Worm (Caenorhabditis elegans): ENCODE measurements around the gene cisd-1.

cisd-1 gene

DNA sequence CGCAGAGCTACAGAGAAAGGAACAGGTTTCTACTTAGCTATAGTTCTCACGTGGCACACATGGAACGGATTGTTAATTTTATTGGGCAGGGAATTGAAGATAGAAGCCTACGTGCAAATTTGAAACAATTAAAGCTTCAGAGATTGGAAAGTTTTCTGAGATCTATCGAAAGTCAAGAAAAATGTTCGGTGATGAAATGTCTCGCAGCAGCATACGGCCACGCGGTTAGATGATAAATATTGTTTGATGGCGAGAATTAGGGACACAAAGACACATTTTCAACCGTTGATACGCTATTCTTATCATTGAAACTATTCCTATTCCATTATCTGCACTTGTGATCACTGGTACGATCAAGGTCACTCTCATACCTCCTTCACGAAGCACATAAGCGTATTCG lies 3.1 kb upstream of the cisd-1 start:
- TF ChIP-seq skn-1 (tag; optimal IDR thresholded peaks at IDR 0.05) (peak; percentile 15), nhr-67 (tag; optimal IDR thresholded peaks at IDR 0.05) (no peak), nhr-43 (tag; optimal IDR thresholded peaks at IDR 0.05; ENCODE audit: poor library complexity, severe bottlenecking) (peak; percentile 75), fkh-2 (tag; optimal IDR thresholded peaks at IDR 0.05) (no peak), elt-3 (tag; optimal IDR thresholded peaks at IDR 0.05) (peak; percentile 24 to 86 (median 76)), ceh-82 (tag; optimal IDR thresholded peaks at IDR 0.05) (no peak), elt-2 (tag; optimal IDR thresholded peaks at IDR 0.05) (peak; percentile 77), pqm-1 (tag; optimal IDR thresholded peaks at IDR 0.05) (peak; percentile 77), pha-4 (tag; optimal IDR thresholded peaks at IDR 0.05) (peak; percentile 5), daf-12 (tag; optimal IDR thresholded peaks at IDR 0.05) (no peak), snpc-4 (tag; optimal IDR thresholded peaks at IDR 0.05) (peak; percentile 47), nhr-25 (tag; optimal IDR thresholded peaks at IDR 0.05) (peak; percentile 51), jun-1 (tag; optimal IDR thresholded peaks at IDR 0.05) (peak; percentile 46), mdl-1 (tag; optimal IDR thresholded peaks at IDR 0.05) (peak; percentile 4)

DNA sequence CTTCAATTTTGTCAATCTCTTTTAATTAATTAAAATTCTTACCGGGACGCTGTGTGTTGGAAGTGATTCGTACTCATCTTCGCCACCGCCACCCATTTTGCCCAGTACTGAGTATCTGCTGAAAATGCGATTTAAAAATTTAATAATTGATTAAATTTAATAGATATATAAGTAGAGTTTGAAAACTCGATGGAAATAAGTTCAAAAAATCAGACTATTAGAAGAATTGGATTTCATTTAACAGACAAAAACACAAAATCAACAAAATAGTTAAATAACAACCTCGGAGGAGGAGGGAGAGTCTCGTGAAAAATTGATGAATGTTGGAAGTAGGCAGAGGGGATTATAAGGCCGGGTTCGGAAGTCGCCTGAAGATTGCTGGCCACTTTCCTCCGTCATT lies 2.5 kb upstream of the cisd-1 start, which contains the start of gene mfn-1:
TSS of gene mfn-1 (minus strand) at position 101 of the 400 bp plus-strand sequence.
- TF ChIP-seq nhr-77 (tag; optimal IDR thresholded peaks at IDR 0.05) = no peak
- no peak for TF ChIP-seq pha-4 (tag; optimal IDR thresholded peaks at IDR 0.05)
- no peak for TF ChIP-seq ceh-16 (tag; optimal IDR thresholded peaks at IDR 0.05)
- no peak for TF ChIP-seq mml-1 (tag; optimal IDR thresholded peaks at IDR 0.05)
- no peak for TF ChIP-seq nhr-28 (tag; optimal IDR thresholded peaks at IDR 0.05)
- TF ChIP-seq lsy-12 (tag; optimal IDR thresholded peaks at IDR 0.05) = no peak
- TF ChIP-seq R02D3.7 (tag; optimal IDR thresholded peaks at IDR 0.05) = no peak
- TF ChIP-seq jun-1 (tag; optimal IDR thresholded peaks at IDR 0.05) = no peak
- TF ChIP-seq elt-3 (tag; optimal IDR thresholded peaks at IDR 0.05) = no peak
- TF ChIP-seq pqm-1 (tag; optimal IDR thresholded peaks at IDR 0.05) = no peak
- no peak for TF ChIP-seq ceh-28 (tag; optimal IDR thresholded peaks at IDR 0.05)
- no peak for TF ChIP-seq fkh-10 (GFP tag; optimal IDR thresholded peaks at IDR 0.05)
- no peak for TF ChIP-seq unc-39 (tag; optimal IDR thresholded peaks at IDR 0.05)
- TF ChIP-seq daf-12 (tag; optimal IDR thresholded peaks at IDR 0.05) = no peak
- TF ChIP-seq tbx-2 (tag; optimal IDR thresholded peaks at IDR 0.05) = no peak
- no peak for TF ChIP-seq fkh-2 (tag; optimal IDR thresholded peaks at IDR 0.05)

DNA sequence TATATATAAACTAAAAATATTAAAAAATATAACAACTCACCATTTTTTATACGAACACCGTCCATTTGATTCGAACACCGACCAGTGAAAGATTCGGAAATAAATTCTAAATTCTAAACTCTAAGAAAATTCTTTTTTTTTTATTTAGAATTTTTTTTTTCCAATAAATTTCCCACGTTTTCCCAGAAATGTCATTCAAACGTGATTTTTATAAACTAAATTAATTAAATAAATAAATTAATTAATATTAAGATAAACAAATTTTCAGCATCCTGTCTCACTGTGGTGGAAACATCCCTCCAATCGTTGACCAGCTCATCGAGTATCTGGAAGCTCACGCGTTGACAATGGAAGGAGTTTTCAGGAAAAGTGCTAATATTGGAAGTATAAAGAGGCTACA lies 1.9 kb downstream of the cisd-1 start, which contains the start of gene klp-17:
TSS of gene klp-17 (minus strand) at position 101 of the 400 bp plus-strand sequence.
- TF ChIP-seq ceh-9 (tag; optimal IDR thresholded peaks at IDR 0.05) (no peak), ztf-11 (tag; optimal IDR thresholded peaks at IDR 0.05) (no peak), nhr-23 (tag; optimal IDR thresholded peaks at IDR 0.05) (no peak), pha-4 (tag; optimal IDR thresholded peaks at IDR 0.05) (no peak), nhr-12 (tag; optimal IDR thresholded peaks at IDR 0.05) (no peak), hmg-11 (tag; optimal IDR thresholded peaks at IDR 0.05) (no peak), unc-39 (tag; optimal IDR thresholded peaks at IDR 0.05) (no peak), nhr-237 (tag; optimal IDR thresholded peaks at IDR 0.05) (no peak)

DNA sequence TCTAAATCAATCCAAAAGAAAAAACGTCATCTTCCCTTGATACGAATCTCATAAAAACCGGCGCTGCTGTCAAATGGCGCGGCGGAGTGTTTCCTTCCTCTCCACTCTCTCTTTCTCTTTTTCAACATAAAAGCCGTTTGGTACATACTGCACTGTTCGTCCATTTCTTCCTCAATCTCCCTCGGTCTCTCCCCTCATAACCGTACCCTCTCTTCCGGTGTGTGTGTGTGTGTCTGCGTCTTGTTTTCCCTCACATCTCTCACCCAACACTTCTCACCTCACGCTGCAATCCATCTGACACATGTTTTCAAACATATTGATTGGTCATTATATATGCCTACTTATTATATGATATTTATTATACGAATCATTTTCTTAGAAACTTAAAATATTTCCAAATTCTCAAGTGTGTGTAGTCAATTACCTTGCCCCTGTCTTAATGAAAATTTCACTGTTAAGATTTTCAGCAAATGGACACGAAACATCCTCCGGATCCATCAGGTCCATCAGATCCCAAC lies 4.9 kb downstream of the cisd-1 start, which contains the start of the genes aars-1 and rga-1:
TSS of gene aars-1 (minus strand) at position 71 of the 518 bp plus-strand sequence.
TSS of gene rga-1 (plus strand) at position 468 of the 518 bp plus-strand sequence.
- TF ChIP-seq nhr-23 (tag; optimal IDR thresholded peaks at IDR 0.05) = peak; percentile 71
- peak; percentile 83 for TF ChIP-seq nhr-25 (tag; optimal IDR thresholded peaks at IDR 0.05)
- TF ChIP-seq hmg-11 (tag; optimal IDR thresholded peaks at IDR 0.05) = peak; percentile 60
- peak; percentile 34 for TF ChIP-seq elt-1 (tag; optimal IDR thresholded peaks at IDR 0.05)
- TF ChIP-seq mdl-1 (tag; optimal IDR thresholded peaks at IDR 0.05) = no peak
- TF ChIP-seq nfya-1 (tag; optimal IDR thresholded peaks at IDR 0.05; ENCODE audit: insufficient read depth) = peak; percentile 61
- peak; percentile 28 for TF ChIP-seq lin-15B (tag; optimal IDR thresholded peaks at IDR 0.05)
- TF ChIP-seq R02D3.7 (tag; optimal IDR thresholded peaks at IDR 0.05) = peak; percentile 35
- TF ChIP-seq snpc-4 (tag; optimal IDR thresholded peaks at IDR 0.05) = peak; percentile 29
- TF ChIP-seq jun-1 (tag; optimal IDR thresholded peaks at IDR 0.05) = peak; percentile 47
- no peak for TF ChIP-seq eor-1 (tag; optimal IDR thresholded peaks at IDR 0.05)
- TF ChIP-seq elt-2 (tag; optimal IDR thresholded peaks at IDR 0.05) = peak; percentile 76
- TF ChIP-seq sea-2 (GFP tag; optimal IDR thresholded peaks at IDR 0.05) = no peak
- TF ChIP-seq nhr-43 (tag; optimal IDR thresholded peaks at IDR 0.05; ENCODE audit: poor library complexity, severe bottlenecking) = peak; percentile 73
- peak; percentile 82 for TF ChIP-seq pqm-1 (tag; optimal IDR thresholded peaks at IDR 0.05)
- peak; percentile 53 for TF ChIP-seq fkh-2 (tag; optimal IDR thresholded peaks at IDR 0.05)
- TF ChIP-seq nhr-11 (tag; optimal IDR thresholded peaks at IDR 0.05) = no peak
- no peak for TF ChIP-seq nhr-77 (tag; optimal IDR thresholded peaks at IDR 0.05)
- TF ChIP-seq zag-1 (tag; optimal IDR thresholded peaks at IDR 0.05) = no peak
- no peak for TF ChIP-seq tbx-2 (tag; optimal IDR thresholded peaks at IDR 0.05)
- TF ChIP-seq pha-4 (tag; optimal IDR thresholded peaks at IDR 0.05) = peak; percentile 70
- peak; percentile 70 for TF ChIP-seq ceh-28 (tag; optimal IDR thresholded peaks at IDR 0.05)
- peak; percentile 55 for TF ChIP-seq egl-5 (tag; optimal IDR thresholded peaks at IDR 0.05)
